Worm (Caenorhabditis elegans) whole organism, young adult: ENCODE results near the gene zip-10.

Experiments
- Y53G8AR.9 ChIP-seq: fragments of 200-800 bp; sonication (Bioruptor generic); conservative IDR thresholded peaks from 2 replicates; pipeline ENCODE4 v1.3.6; 2022; ENCODE audit warnings: missing genetic modification reagents, missing genetic modification characterization, missing compliant biosample characterization
- ama-1 ChIP-seq, 3 experiments: fragments of 150-350 bp in 1 of 3; sonication (generic microtip) in 2 of 3; optimal IDR thresholded peaks; 2 replicates each; lab custom pipeline; 2014 to 2018; ENCODE audit warnings: missing biosample characterization in 2 of 3, missing genetic modification characterization in 2 of 3, missing genetic modification reagents in 2 of 3
- aptf-3 ChIP-seq: fragments of 200-800 bp; sonication (Bioruptor generic); IDR thresholded peaks from 2 replicates; pipeline ENCODE4 v1.3.6; 2022; ENCODE audit warnings: missing genetic modification characterization, missing compliant biosample characterization
- die-1 ChIP-seq: sonication (generic microtip); optimal IDR thresholded peaks from 2 replicates; lab custom pipeline; 2016; ENCODE audit warnings: missing genotype, mild to moderate bottlenecking, missing genetic modification characterization, missing compliant biosample characterization
- dox-1 ChIP-seq: fragments of 200-800 bp; sonication (Bioruptor generic); IDR thresholded peaks from 2 replicates; pipeline ENCODE4 v1.3.6; 2022; ENCODE audit warnings: missing genetic modification reagents, missing genetic modification characterization, missing compliant biosample characterization
- him-1 ChIP-seq: sonication (generic microtip); optimal IDR thresholded peaks from 2 replicates; lab custom pipeline; 2016; ENCODE audit warnings: missing genotype, missing genetic modification reagents, missing genetic modification characterization, missing compliant biosample characterization
- snpc-4 ChIP-seq, 5 experiments: fragments of 150-350 bp in 1 of 5; sonication (generic microtip) in 4 of 5; optimal IDR thresholded peaks; 2 replicates each; lab custom pipeline; 2014 to 2018; ENCODE audit warnings: missing genetic modification characterization in 5 of 5, missing biosample characterization in 3 of 5, antibody characterized with exemption in 2 of 5, mild to moderate bottlenecking in 2 of 5, missing compliant biosample characterization in 2 of 5, missing genotype in 2 of 5, moderate library complexity in 2 of 5, missing genetic modification reagents in 1 of 5
- somi-1 ChIP-seq: fragments of 200-800 bp; sonication (Bioruptor generic); optimal IDR thresholded peaks from 2 replicates; lab custom pipeline; 2018; ENCODE audit warnings: mild to moderate bottlenecking, missing genetic modification characterization, missing compliant biosample characterization
- tbx-9 ChIP-seq: sonication (generic microtip); optimal IDR thresholded peaks from 2 replicates; lab custom pipeline; 2016; ENCODE audit warnings: borderline replicate concordance, missing genetic modification characterization, inconsistent platforms, missing compliant biosample characterization
- ztf-26 ChIP-seq: sonication (generic microtip); optimal IDR thresholded peaks from 2 replicates; lab custom pipeline; 2017; ENCODE audit warnings: missing genetic modification characterization, missing compliant biosample characterization

- TF ChIP-seq tbx-9 (tag; lab: Kevin White, UChicago): no peak
- no peak for TF ChIP-seq him-1 (tag; lab: Kevin White, UChicago)
- TF ChIP-seq snpc-4 (GFP tag; optimal IDR thresholded peaks at IDR 0.05; lab: Kevin White, UChicago): no peak
- TF ChIP-seq snpc-4 (tag; optimal IDR thresholded peaks at IDR 0.05; lab: Kevin White, UChicago): no peak
- no peak for TF ChIP-seq somi-1 (GFP tag; lab: Kevin White, UChicago)
- TF ChIP-seq ama-1 (optimal IDR thresholded peaks at IDR 0.05; lab: Kevin White, UChicago): no peak
- no peak for TF ChIP-seq ama-1 (GFP tag; optimal IDR thresholded peaks at IDR 0.05; lab: Kevin White, UChicago)
- no peak for TF ChIP-seq Y53G8AR.9
- no peak for TF ChIP-seq ztf-26 (tag; lab: Kevin White, UChicago)
- no peak for TF ChIP-seq die-1 (tag; lab: Kevin White, UChicago)
- TF ChIP-seq dox-1: no peak
- TF ChIP-seq aptf-3 (GFP tag; lab: Robert Waterston, UW): no peak
Measured at ce11 chrV:11682858-11683257, 32.3 kb upstream of the zip-10 start.
